Fruit fly (Drosophila melanogaster) S2 (cell line): ENCODE results near the gene CG7164.

Experiments
- CG8478 ChIP-seq: fragments of >200 bp; optimal IDR thresholded peaks from 2 replicates; lab custom pipeline; 2018
- CTCF ChIP-seq, 2 experiments: fragments of >200 bp; optimal IDR thresholded peaks; 2 replicates each; lab custom pipeline; 2018

DNA sequence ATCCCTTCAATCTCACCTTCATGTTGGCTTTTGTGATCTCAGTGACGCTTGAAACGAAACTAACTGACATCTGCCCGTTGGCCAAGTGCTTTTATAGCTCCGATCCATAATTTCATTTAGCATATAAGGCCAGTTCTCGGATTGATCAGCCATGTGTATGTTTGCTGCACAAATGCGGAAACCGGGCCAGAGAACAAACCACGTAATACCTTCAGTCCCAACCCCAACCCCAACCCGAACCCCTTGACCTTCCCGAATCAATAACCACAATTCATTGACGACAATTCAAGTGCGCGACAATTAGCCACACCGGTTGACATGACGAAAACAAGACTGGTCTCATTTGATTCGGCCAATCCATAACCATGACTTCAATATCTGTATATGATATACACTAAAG lies 28.2 kb upstream of the CG7164 start, which contains the start of gene CG7203:
- TF ChIP-seq CTCF (optimal IDR thresholded peaks at IDR 0.05; lab: Kevin White, UChicago) (no peak), CG8478 (lab: Kevin White, UChicago) (no peak)
